Fruit fly (Drosophila melanogaster) whole organism, embryonic: ENCODE measurements around the gene CG43248.

Experiments
- Atf-2 ChIP-seq: fragments of 200-800 bp; sonication (Bioruptor generic); optimal IDR thresholded peaks from 2 replicates; lab custom pipeline; 2016; ENCODE audit warnings: missing biosample characterization, missing genetic modification characterization
- CG11093 ChIP-seq: fragments of 200-800 bp; sonication (Bioruptor generic); IDR thresholded peaks from 3 replicates; pipeline ENCODE4 v1.3.6; 2022; ENCODE audit warnings: missing biosample characterization, missing genetic modification characterization
- CG13296 ChIP-seq: fragments of 200-800 bp; sonication (Bioruptor generic); optimal IDR thresholded peaks from 3 replicates; lab custom pipeline; 2018; ENCODE audit warnings: missing biosample characterization, mild to moderate bottlenecking, missing genetic modification characterization
- CG14667 ChIP-seq: fragments of 200-800 bp; sonication (Bioruptor generic); IDR thresholded peaks from 2 replicates; pipeline ENCODE4 v1.3.6; 2022; ENCODE audit warnings: missing biosample characterization, missing genetic modification characterization
- CG14710 ChIP-seq: fragments of 200-800 bp; sonication (Bioruptor generic); optimal IDR thresholded peaks from 3 replicates; lab custom pipeline; 2019; ENCODE audit warnings: missing biosample characterization, mild to moderate bottlenecking, missing genetic modification characterization, moderate library complexity
- CG15011 ChIP-seq: fragments of 200-800 bp; sonication (Bioruptor generic); optimal IDR thresholded peaks from 3 replicates; lab custom pipeline; 2018; ENCODE audit warnings: missing biosample characterization, mild to moderate bottlenecking, missing genetic modification characterization
- CG1529 ChIP-seq: fragments of 200-800 bp; sonication (Bioruptor generic); optimal IDR thresholded peaks from 3 replicates; lab custom pipeline; 2018; ENCODE audit warnings: missing biosample characterization, missing genetic modification characterization
- CG2120 ChIP-seq: fragments of 200-800 bp; sonication (Bioruptor generic); optimal IDR thresholded peaks from 3 replicates; lab custom pipeline; 2016; ENCODE audit warnings: missing biosample characterization, missing genetic modification characterization
- CG31224 ChIP-seq: fragments of 200-800 bp; sonication (Bioruptor generic); IDR thresholded peaks from 2 replicates; pipeline ENCODE4 v1.3.6; 2022; ENCODE audit warnings: missing biosample characterization, missing genetic modification characterization
- CG31388 ChIP-seq: fragments of 200-800 bp; sonication (Bioruptor generic); optimal IDR thresholded peaks from 2 replicates; lab custom pipeline; 2016; ENCODE audit warnings: missing biosample characterization, missing genetic modification characterization
- CG32532 ChIP-seq: fragments of 200-800 bp; sonication (Bioruptor generic); IDR thresholded peaks from 2 replicates; pipeline ENCODE4 v1.3.6; 2022; ENCODE audit warnings: missing biosample characterization, missing genetic modification characterization
- CG3847 ChIP-seq: fragments of 200-800 bp; sonication (Bioruptor generic); IDR thresholded peaks from 2 replicates; pipeline ENCODE4 v1.3.6; 2022; ENCODE audit warnings: missing biosample characterization, missing genetic modification characterization
- CG6654 ChIP-seq: fragments of 200-800 bp; sonication (Bioruptor generic); optimal IDR thresholded peaks from 2 replicates; lab custom pipeline; 2017; ENCODE audit warnings: missing biosample characterization, mild to moderate bottlenecking, missing genetic modification characterization
- CG6765 ChIP-seq: fragments of 200-800 bp; sonication (Bioruptor generic); optimal IDR thresholded peaks from 3 replicates; lab custom pipeline; 2017; ENCODE audit warnings: missing biosample characterization, mild to moderate bottlenecking, missing genetic modification characterization
- CG6854 ChIP-seq: fragments of 200-800 bp; sonication (Bioruptor generic); optimal IDR thresholded peaks from 3 replicates; lab custom pipeline; 2017; ENCODE audit warnings: missing biosample characterization, mild to moderate bottlenecking, missing genetic modification characterization
- CG7271 ChIP-seq: fragments of 200-800 bp; sonication (Bioruptor generic); optimal IDR thresholded peaks from 2 replicates; lab custom pipeline; 2018; ENCODE audit warnings: missing biosample characterization, mild to moderate bottlenecking, missing genetic modification characterization, moderate library complexity
- CG7357 ChIP-seq: fragments of 200-800 bp; sonication (Bioruptor generic); IDR thresholded peaks from 3 replicates; pipeline ENCODE4 v1.3.6; 2022; ENCODE audit warnings: missing biosample characterization, missing genetic modification characterization
- CG7786 ChIP-seq: fragments of 200-800 bp; sonication (Bioruptor generic); optimal IDR thresholded peaks from 2 replicates; lab custom pipeline; 2016; ENCODE audit warnings: missing biosample characterization, missing genetic modification characterization
- CG8281 ChIP-seq: fragments of 200-800 bp; sonication (Bioruptor generic); optimal IDR thresholded peaks from 2 replicates; lab custom pipeline; 2018; ENCODE audit warnings: missing biosample characterization, mild to moderate bottlenecking, missing genetic modification characterization, moderate library complexity
- CG8944 ChIP-seq: fragments of 200-800 bp; sonication (Bioruptor generic); optimal IDR thresholded peaks from 3 replicates; lab custom pipeline; 2016; ENCODE audit warnings: missing biosample characterization, missing genetic modification characterization
- Dbx ChIP-seq: fragments of 200-800 bp; sonication (Bioruptor generic); IDR thresholded peaks from 3 replicates; pipeline ENCODE4 v1.3.6; 2022; ENCODE audit warnings: missing biosample characterization, missing genetic modification characterization
- Dp ChIP-seq: fragments of 200-800 bp; sonication (Bioruptor generic); optimal IDR thresholded peaks from 2 replicates; lab custom pipeline; 2018; ENCODE audit warnings: missing biosample characterization, mild to moderate bottlenecking, missing genetic modification characterization, moderate library complexity
- Hr78 ChIP-seq, 2 experiments: fragments of 200-800 bp in 1 of 2; fragments of >200 bp in 1 of 2; sonication (Bioruptor generic) in 1 of 2; optimal IDR thresholded peaks; 2 replicates each; lab custom pipeline; 2017 to 2019; ENCODE audit warnings: missing biosample characterization in 2 of 2, missing genetic modification characterization in 2 of 2, mild to moderate bottlenecking in 1 of 2, moderate library complexity in 1 of 2
- Neu2 ChIP-seq: fragments of 200-800 bp; sonication (Bioruptor generic); optimal IDR thresholded peaks from 3 replicates; lab custom pipeline; 2016; ENCODE audit warnings: missing biosample characterization, missing genetic modification characterization, borderline replicate concordance
- Opbp ChIP-seq: fragments of 200-800 bp; sonication (Bioruptor generic); IDR thresholded peaks from 3 replicates; pipeline ENCODE4 v1.3.6; 2022; ENCODE audit warnings: missing biosample characterization, missing genetic modification characterization; ENCODE audit not compliant: partially characterized antibody
- Ptx1 ChIP-seq: fragments of 200-800 bp; sonication (Bioruptor generic); IDR thresholded peaks from 2 replicates; pipeline ENCODE4 v1.3.6; 2022; ENCODE audit warnings: missing biosample characterization, missing genetic modification characterization
- Ravus ChIP-seq: fragments of 200-800 bp; sonication (Bioruptor generic); IDR thresholded peaks from 2 replicates; pipeline ENCODE4 v1.3.6; 2022; ENCODE audit warnings: missing biosample characterization, missing genetic modification characterization
- Sox102F ChIP-seq: fragments of 200-800 bp; sonication (Bioruptor generic); optimal IDR thresholded peaks from 2 replicates; lab custom pipeline; 2018; ENCODE audit warnings: missing biosample characterization, mild to moderate bottlenecking, missing genetic modification characterization, moderate library complexity
- Tbp ChIP-seq: fragments of >200 bp; optimal IDR thresholded peaks from 2 replicates; lab custom pipeline; 2018; ENCODE audit warnings: missing biosample characterization, missing genetic modification characterization
- ac ChIP-seq: fragments of 200-800 bp; sonication (Bioruptor generic); optimal IDR thresholded peaks from 3 replicates; lab custom pipeline; 2017; ENCODE audit warnings: missing biosample characterization, mild to moderate bottlenecking, missing genetic modification characterization
- ash1 ChIP-seq: fragments of 200-800 bp; sonication (Bioruptor generic); optimal IDR thresholded peaks from 2 replicates; lab custom pipeline; 2018; ENCODE audit warnings: missing biosample characterization, mild to moderate bottlenecking, missing genetic modification characterization
- az2 ChIP-seq: fragments of 200-800 bp; sonication (Bioruptor generic); optimal IDR thresholded peaks from 3 replicates; lab custom pipeline; 2016; ENCODE audit warnings: missing biosample characterization, missing genetic modification characterization
- bowl ChIP-seq: fragments of 200-800 bp; sonication (Bioruptor generic); IDR thresholded peaks from 2 replicates; pipeline ENCODE4 v1.3.6; 2022; ENCODE audit warnings: missing biosample characterization, missing genetic modification characterization
- cad ChIP-seq: fragments of >200 bp; optimal IDR thresholded peaks from 2 replicates; lab custom pipeline; 2017; ENCODE audit warnings: missing biosample characterization, missing genetic modification characterization
- chn ChIP-seq: fragments of 200-800 bp; sonication (Bioruptor generic); optimal IDR thresholded peaks from 2 replicates; lab custom pipeline; 2016; ENCODE audit warnings: missing biosample characterization, missing genetic modification characterization
- dan ChIP-seq: fragments of 200-800 bp; sonication (Bioruptor generic); IDR thresholded peaks from 2 replicates; pipeline ENCODE4 v1.3.6; 2022; ENCODE audit warnings: missing biosample characterization, missing genetic modification characterization
- dimm ChIP-seq: fragments of 200-800 bp; sonication (Bioruptor generic); IDR thresholded peaks from 2 replicates; pipeline ENCODE4 v1.3.6; 2022; ENCODE audit warnings: missing biosample characterization, missing genetic modification characterization
- emc ChIP-seq: fragments of 200-800 bp; sonication (Bioruptor generic); optimal IDR thresholded peaks from 2 replicates; lab custom pipeline; 2016; ENCODE audit warnings: missing biosample characterization, missing genetic modification characterization
- fd96Cb ChIP-seq: fragments of 200-800 bp; sonication (Bioruptor generic); optimal IDR thresholded peaks from 2 replicates; lab custom pipeline; 2018; ENCODE audit warnings: missing biosample characterization, mild to moderate bottlenecking, missing genetic modification characterization, moderate library complexity
- gce ChIP-seq: fragments of 200-800 bp; sonication (Bioruptor generic); IDR thresholded peaks from 3 replicates; pipeline ENCODE4 v1.3.6; 2022; ENCODE audit warnings: missing biosample characterization, missing genetic modification characterization
- gfzf ChIP-seq: fragments of 200-800 bp; sonication (Bioruptor generic); optimal IDR thresholded peaks from 2 replicates; lab custom pipeline; 2016; ENCODE audit warnings: missing biosample characterization, mild to moderate bottlenecking, missing genetic modification characterization, moderate library complexity
- h ChIP-seq: fragments of >200 bp; optimal IDR thresholded peaks from 2 replicates; lab custom pipeline; 2017
- hth ChIP-seq: fragments of >200 bp; optimal IDR thresholded peaks from 2 replicates; lab custom pipeline; 2017; ENCODE audit warnings: inconsistent platforms
- mirr ChIP-seq: fragments of 200-800 bp; sonication (Bioruptor generic); optimal IDR thresholded peaks from 3 replicates; lab custom pipeline; 2018; ENCODE audit warnings: missing biosample characterization, mild to moderate bottlenecking, missing genetic modification characterization
- p53 ChIP-seq: fragments of 200-800 bp; sonication (Bioruptor generic); optimal IDR thresholded peaks from 2 replicates; lab custom pipeline; 2016; ENCODE audit warnings: missing biosample characterization, missing genetic modification characterization
- pnt ChIP-seq: fragments of 200-800 bp; sonication (Bioruptor generic); optimal IDR thresholded peaks from 3 replicates; lab custom pipeline; 2016; ENCODE audit warnings: missing biosample characterization, missing genetic modification characterization
- salm ChIP-seq: fragments of 200-800 bp; sonication (Bioruptor generic); optimal IDR thresholded peaks from 2 replicates; lab custom pipeline; 2018; ENCODE audit warnings: missing biosample characterization, mild to moderate bottlenecking, missing genetic modification characterization
- schlank ChIP-seq: fragments of 200-800 bp; sonication (Bioruptor generic); optimal IDR thresholded peaks from 2 replicates; lab custom pipeline; 2018; ENCODE audit warnings: missing biosample characterization, mild to moderate bottlenecking, missing genetic modification characterization
- slp2 ChIP-seq: fragments of 200-800 bp; sonication (Bioruptor generic); optimal IDR thresholded peaks from 2 replicates; lab custom pipeline; 2016; ENCODE audit warnings: missing biosample characterization, missing genetic modification characterization
- ttk ChIP-seq: fragments of 200-800 bp; sonication (Bioruptor generic); IDR thresholded peaks from 2 replicates; pipeline ENCODE4 v2.1.2; 2022; ENCODE audit warnings: missing biosample characterization, missing genetic modification characterization
- wdn ChIP-seq: fragments of 200-800 bp; sonication (Bioruptor generic); IDR thresholded peaks from 2 replicates; pipeline ENCODE4 v1.3.6; 2022; ENCODE audit warnings: missing biosample characterization, missing genetic modification characterization
- wor ChIP-seq: fragments of 200-800 bp; sonication (Bioruptor generic); IDR thresholded peaks from 2 replicates; pipeline ENCODE4 v1.3.6; 2022; ENCODE audit warnings: missing biosample characterization, missing genetic modification characterization
- zfh1 ChIP-seq: fragments of 200-800 bp; sonication (Bioruptor generic); IDR thresholded peaks from 3 replicates; pipeline ENCODE4 v1.3.6; 2022; ENCODE audit warnings: missing biosample characterization, missing genetic modification characterization

CG43248 gene

DNA sequence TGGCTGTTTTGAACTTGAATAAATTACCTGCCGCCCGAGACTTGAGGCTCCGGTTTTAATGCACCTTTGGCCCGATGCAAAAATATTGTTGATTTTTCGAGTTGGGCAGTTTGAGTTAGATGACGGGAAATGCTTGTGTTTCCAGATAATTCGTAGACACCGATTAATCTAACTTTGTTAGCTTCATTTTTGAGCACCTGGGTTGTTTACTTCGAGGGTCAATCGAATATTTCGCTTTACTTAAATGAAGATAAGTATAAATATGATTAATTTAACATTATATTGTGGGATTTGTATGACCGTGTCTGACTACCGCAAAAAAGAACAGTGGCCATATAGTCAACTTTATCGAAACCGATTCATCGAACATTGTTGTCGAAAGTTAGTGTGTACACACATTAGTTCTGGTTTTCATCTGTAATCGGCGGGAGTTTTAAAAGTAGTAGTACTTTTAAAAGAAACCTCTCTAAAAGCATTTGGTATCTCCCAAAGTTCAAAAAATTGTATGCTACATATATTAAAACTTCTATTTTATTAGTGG is 7.4 kb downstream of the CG43248 start, which contains the start of gene CG7945 (continued):
- no peak for TF ChIP-seq Atf-2 (GFP tag; lab: Kevin White, UChicago)
- TF ChIP-seq CG1529 (GFP tag; lab: Kevin White, UChicago): no peak
- TF ChIP-seq CG14667 (GFP tag; lab: Robert Waterston, UW): no peak
- TF ChIP-seq CG8944 (GFP tag; lab: Kevin White, UChicago): no peak
- TF ChIP-seq az2: no peak
- TF ChIP-seq dimm: no peak
- TF ChIP-seq pnt (GFP tag; lab: Kevin White, UChicago): no peak
- TF ChIP-seq ac (GFP tag; lab: Kevin White, UChicago): no peak
- no peak for TF ChIP-seq CG7271 (tag; lab: Kevin White, UChicago)
- no peak for TF ChIP-seq h (lab: Kevin White, UChicago)
- TF ChIP-seq dan (GFP tag; lab: Robert Waterston, UW): no peak
- no peak for TF ChIP-seq CG6765 (GFP tag; lab: Kevin White, UChicago)
- no peak for TF ChIP-seq ttk
- no peak for TF ChIP-seq CG2120 (GFP tag; lab: Kevin White, UChicago)
- TF ChIP-seq CG8281 (tag; lab: Kevin White, UChicago): no peak
- TF ChIP-seq Dp: peak; percentile 98
- TF ChIP-seq slp2 (GFP tag; lab: Kevin White, UChicago): no peak
- no peak for TF ChIP-seq CG31388 (GFP tag; lab: Kevin White, UChicago)
- TF ChIP-seq CG31224 (GFP tag; lab: Robert Waterston, UW): no peak
- TF ChIP-seq CG11093 (GFP tag; lab: Robert Waterston, UW): no peak
- TF ChIP-seq Dbx (GFP tag; lab: Robert Waterston, UW): no peak
- TF ChIP-seq CG6854 (GFP tag; lab: Kevin White, UChicago): no peak
- TF ChIP-seq wdn (GFP tag; lab: Robert Waterston, UW): no peak
- TF ChIP-seq Tbp (GFP tag; lab: Kevin White, UChicago): no peak
- no peak for TF ChIP-seq chn (GFP tag; lab: Kevin White, UChicago)
- TF ChIP-seq schlank: no peak
- TF ChIP-seq ash1 (GFP tag; lab: Kevin White, UChicago): no peak
- TF ChIP-seq p53 (GFP tag; lab: Kevin White, UChicago): no peak
- TF ChIP-seq CG7357 (GFP tag; lab: Robert Waterston, UW): no peak
- peak; percentile 71; the same call in 2 of the 3 replicates for TF ChIP-seq Opbp (GFP tag; lab: Robert Waterston, UW)
- no peak for TF ChIP-seq mirr (GFP tag; lab: Kevin White, UChicago)
- no peak for TF ChIP-seq CG6654 (GFP tag; lab: Kevin White, UChicago)
- no peak for TF ChIP-seq emc (GFP tag; lab: Kevin White, UChicago)
- no peak for TF ChIP-seq zfh1 (GFP tag; lab: Robert Waterston, UW)
- no peak for TF ChIP-seq CG13296 (GFP tag; lab: Kevin White, UChicago)
- TF ChIP-seq CG7786: no peak
- TF ChIP-seq hth: no peak
- TF ChIP-seq Hr78 (GFP tag; optimal IDR thresholded peaks at IDR 0.05; lab: Kevin White, UChicago): no peak
- no peak for TF ChIP-seq gce
- TF ChIP-seq fd96Cb (tag; lab: Kevin White, UChicago): no peak
- no peak for TF ChIP-seq salm (tag; lab: Kevin White, UChicago)
- TF ChIP-seq CG15011 (GFP tag; lab: Kevin White, UChicago): no peak
- TF ChIP-seq Neu2 (GFP tag; lab: Kevin White, UChicago): no peak
- TF ChIP-seq cad (GFP tag; lab: Kevin White, UChicago): no peak
- no peak for TF ChIP-seq Ravus (GFP tag; lab: Robert Waterston, UW)
- no peak for TF ChIP-seq CG3847 (GFP tag; lab: Robert Waterston, UW)
- no peak for TF ChIP-seq Ptx1
- TF ChIP-seq CG32532 (GFP tag; lab: Robert Waterston, UW): no peak
- no peak for TF ChIP-seq wor (GFP tag; lab: Robert Waterston, UW)
- TF ChIP-seq CG14710 (tag; lab: Kevin White, UChicago): peak; percentile 100
- TF ChIP-seq gfzf (GFP tag; lab: Kevin White, UChicago): peak; percentile 84
- TF ChIP-seq bowl (GFP tag; lab: Robert Waterston, UW): no peak
- no peak for TF ChIP-seq Sox102F
